Fruit fly (Drosophila melanogaster) whole organism, embryonic: ENCODE data around the gene Hexo2.

Experiments used
- B-H2 ChIP-seq: fragments of 200-800 bp; sonication (Bioruptor generic); optimal IDR thresholded peaks from 2 replicates; lab custom pipeline; 2018; ENCODE audit warnings: missing biosample characterization, mild to moderate bottlenecking, missing genetic modification characterization
- CG12769 ChIP-seq: fragments of 200-800 bp; sonication (Bioruptor generic); optimal IDR thresholded peaks from 2 replicates; lab custom pipeline; 2019; ENCODE audit warnings: missing biosample characterization, mild to moderate bottlenecking, missing genetic modification characterization, moderate library complexity
- Ets65A ChIP-seq: fragments of 200-800 bp; sonication (Bioruptor generic); peaks from one replicate; lab custom pipeline; 2016; ENCODE audit warnings: missing biosample characterization, missing genetic modification characterization
- MESR4 ChIP-seq: fragments of 200-800 bp; sonication (Bioruptor generic); optimal IDR thresholded peaks from 2 replicates; lab custom pipeline; 2018; ENCODE audit warnings: missing biosample characterization, mild to moderate bottlenecking, missing genetic modification characterization, moderate library complexity
- YL-1 ChIP-seq: fragments of 200-800 bp; sonication (Bioruptor generic); optimal IDR thresholded peaks from 3 replicates; lab custom pipeline; 2017; ENCODE audit warnings: missing biosample characterization, mild to moderate bottlenecking, missing genetic modification characterization
- esg ChIP-seq: fragments of 200-800 bp; sonication (Bioruptor generic); conservative IDR thresholded peaks from 2 replicates; pipeline ENCODE4 v1.3.6; 2022; ENCODE audit warnings: missing biosample characterization, missing genetic modification characterization
- pan ChIP-seq, 4 experiments: fragments of >200 bp in 3 of 4; fragments of 200-800 bp in 1 of 4; sonication (Bioruptor generic) in 1 of 4; optimal IDR thresholded peaks in 3 of 4; IDR thresholded peaks in 1 of 4; 2 replicates each; pipeline versions ENCODE4 v1.3.6 to Lab custom; 2017 to 2022; ENCODE audit warnings: missing biosample characterization in 2 of 4, missing genetic modification characterization in 2 of 4, mixed read lengths in 1 of 4
- shn ChIP-seq: fragments of 200-800 bp; sonication (Bioruptor generic); optimal IDR thresholded peaks from 3 replicates; lab custom pipeline; 2016; ENCODE audit warnings: missing biosample characterization, missing genetic modification characterization
- sim ChIP-seq: fragments of 200-800 bp; sonication (Bioruptor generic); IDR thresholded peaks from 2 replicates; pipeline ENCODE4 v1.3.6; 2022; ENCODE audit warnings: missing biosample characterization, missing genetic modification characterization
- slou ChIP-seq: fragments of 200-800 bp; sonication (Bioruptor generic); optimal IDR thresholded peaks from 3 replicates; lab custom pipeline; 2016; ENCODE audit warnings: missing biosample characterization, missing genetic modification characterization
- tio ChIP-seq: fragments of 200-800 bp; sonication (Bioruptor generic); optimal IDR thresholded peaks from 2 replicates; lab custom pipeline; 2017; ENCODE audit warnings: missing biosample characterization, missing genetic modification characterization, inconsistent platforms
- tna ChIP-seq: fragments of 200-800 bp; sonication (Bioruptor generic); IDR thresholded peaks from 2 replicates; pipeline ENCODE4 v1.3.6; 2022; ENCODE audit warnings: missing biosample characterization, missing genetic modification characterization; ENCODE audit not compliant: partially characterized antibody
- zen2 ChIP-seq: fragments of 200-800 bp; sonication (Bioruptor generic); IDR thresholded peaks from 3 replicates; pipeline ENCODE4 v1.3.6; 2022; ENCODE audit warnings: missing biosample characterization, missing genetic modification characterization; ENCODE audit not compliant: partially characterized antibody

dm6 chrX:8662247-8662646 is 47.2 kb upstream of the Hexo2 start:
- TF ChIP-seq B-H2 (no peak), sim (GFP tag; lab: Robert Waterston, UW) (no peak), YL-1 (no peak), Ets65A (no peak), tna (GFP tag; lab: Robert Waterston, UW) (no peak), zen2 (GFP tag; lab: Robert Waterston, UW) (no peak), MESR4 (GFP tag; lab: Kevin White, UChicago) (no peak), esg (GFP tag; lab: Robert Waterston, UW) (no peak), pan (optimal IDR thresholded peaks at IDR 0.05; lab: Kevin White, UChicago) (no peak), pan (GFP tag; optimal IDR thresholded peaks at IDR 0.05 in 1 of 2, IDR thresholded peaks at IDR 0.05 in 1 of 2) (no peak), slou (no peak), CG12769 (no peak), tio (GFP tag; lab: Kevin White, UChicago) (no peak), shn (GFP tag; lab: Kevin White, UChicago) (no peak)
